ENCODE assay signal across 4 fruit fly cellular contexts in genomic region chr3R:8915537-8916332, dm6.
TF ChIP-seq lines count a peak whose summit lies in the region.

No protein-coding gene starts in this region.

- TF ChIP-seq CTCF in whole organism, embryonic (GFP tag; optimal IDR thresholded peaks at IDR 0.05; lab: Kevin White, UChicago): no peak

TF ChIP-seq in whole organism, adult, 20 proteins besides CTCF, POLR2A, EP300 and RAD21:
- TF ChIP-seq tj (GFP tag; optimal IDR thresholded peaks at IDR 0.05; lab: Kevin White, UChicago) (peak; percentile 91), cic (GFP tag; optimal IDR thresholded peaks at IDR 0.05; lab: Kevin White, UChicago) (no peak)

TF ChIP-seq in whole organism, embryonic, 481 proteins besides CTCF, POLR2A, EP300 and RAD21:
- TF ChIP-seq CG8478 (optimal IDR thresholded peaks at IDR 0.05; lab: Kevin White, UChicago) (no peak), CG6175 (GFP tag; IDR thresholded peaks at IDR 0.05; lab: Robert Waterston, UW) (no peak), ftz-f1 (GFP tag; optimal IDR thresholded peaks at IDR 0.05; lab: Kevin White, UChicago) (no peak), unpg (GFP tag; optimal IDR thresholded peaks at IDR 0.05; lab: Kevin White, UChicago) (no peak), lola (GFP tag; optimal IDR thresholded peaks at IDR 0.05; lab: Kevin White, UChicago) (no peak), ara (GFP tag; IDR thresholded peaks at IDR 0.05; lab: Robert Waterston, UW) (no peak), NC2β (GFP tag; optimal IDR thresholded peaks at IDR 0.05; lab: Kevin White, UChicago) (no peak), CG2129 (GFP tag; IDR thresholded peaks at IDR 0.05; lab: Robert Waterston, UW; ENCODE audit: partially characterized antibody) (no peak), gro (GFP tag; optimal IDR thresholded peaks at IDR 0.05; lab: Kevin White, UChicago) (no peak), ttk (GFP tag; IDR thresholded peaks at IDR 0.05; lab: Robert Waterston, UW) (no peak), CG9727 (GFP tag; optimal IDR thresholded peaks at IDR 0.05; lab: Kevin White, UChicago) (no peak), CG13123 (GFP tag; optimal IDR thresholded peaks at IDR 0.05; lab: Kevin White, UChicago) (no peak), Hr39 (optimal IDR thresholded peaks at IDR 0.05; lab: Kevin White, UChicago) (no peak), YL-1 (GFP tag; optimal IDR thresholded peaks at IDR 0.05; lab: Kevin White, UChicago) (no peak), schlank (tag; optimal IDR thresholded peaks at IDR 0.05; lab: Kevin White, UChicago) (no peak), CG14441 (GFP tag; IDR thresholded peaks at IDR 0.05; lab: Robert Waterston, UW) (no peak), sna (GFP tag; IDR thresholded peaks at IDR 0.05; lab: Robert Waterston, UW; ENCODE audit: partially characterized antibody) (no peak), twi (tag; optimal IDR thresholded peaks at IDR 0.05; lab: Kevin White, UChicago) (peak; percentile 85), MESR4 (GFP tag; optimal IDR thresholded peaks at IDR 0.05; lab: Kevin White, UChicago) (no peak), CG2199 (GFP tag; IDR thresholded peaks at IDR 0.05; lab: Robert Waterston, UW) (peak; percentile 72; the same call in 1 of the 3 replicates), gcm (GFP tag; optimal IDR thresholded peaks at IDR 0.05; lab: Kevin White, UChicago) (peak; percentile 80), grau (tag; optimal IDR thresholded peaks at IDR 0.05; lab: Kevin White, UChicago) (no peak), Stat92E (GFP tag; optimal IDR thresholded peaks at IDR 0.05; lab: Kevin White, UChicago) (peak in 1 of 3 experiments; percentile 7), CG7745 (tag; optimal IDR thresholded peaks at IDR 0.05; lab: Kevin White, UChicago) (peak; percentile 60), emc (GFP tag; optimal IDR thresholded peaks at IDR 0.05; lab: Kevin White, UChicago) (no peak)

TF ChIP-seq in whole organism, prepupa, 60 proteins besides CTCF, POLR2A, EP300 and RAD21 (continues in another document):
- TF ChIP-seq dsx (GFP tag; optimal IDR thresholded peaks at IDR 0.05; lab: Kevin White, UChicago; ENCODE audit: poor library complexity, severe bottlenecking): no peak
- TF ChIP-seq lz (GFP tag; optimal IDR thresholded peaks at IDR 0.05; lab: Kevin White, UChicago): no peak
- TF ChIP-seq Blimp-1 (GFP tag; optimal IDR thresholded peaks at IDR 0.05; lab: Kevin White, UChicago): no peak
- no peak for TF ChIP-seq CG31627 (GFP tag; optimal IDR thresholded peaks at IDR 0.05; lab: Kevin White, UChicago)
- no peak for TF ChIP-seq pdm3 (GFP tag; optimal IDR thresholded peaks at IDR 0.05; lab: Kevin White, UChicago)
- TF ChIP-seq CG11902 (GFP tag; optimal IDR thresholded peaks at IDR 0.05; lab: Kevin White, UChicago): no peak
- no peak for TF ChIP-seq fd59A (GFP tag; optimal IDR thresholded peaks at IDR 0.05; lab: Kevin White, UChicago)
- TF ChIP-seq CG8119 (GFP tag; IDR thresholded peaks at IDR 0.05; lab: Robert Waterston, UW): peak; percentile 38; the same call in 1 of the 3 replicates
- TF ChIP-seq Lpt (GFP tag; optimal IDR thresholded peaks at IDR 0.05; lab: Kevin White, UChicago): no peak
- TF ChIP-seq CG34406 (GFP tag; optimal IDR thresholded peaks at IDR 0.05; lab: Kevin White, UChicago): no peak
- TF ChIP-seq CG6792 (GFP tag; optimal IDR thresholded peaks at IDR 0.05; lab: Kevin White, UChicago): no peak
- TF ChIP-seq CG11762 (GFP tag; optimal IDR thresholded peaks at IDR 0.05; lab: Kevin White, UChicago; ENCODE audit: insufficient read depth): no peak
- no peak for TF ChIP-seq Smox (GFP tag; optimal IDR thresholded peaks at IDR 0.05; lab: Kevin White, UChicago)
- no peak for TF ChIP-seq Hr4 (GFP tag; optimal IDR thresholded peaks at IDR 0.05; lab: Kevin White, UChicago)
- no peak for TF ChIP-seq CG16779 (tag; optimal IDR thresholded peaks at IDR 0.05; lab: Kevin White, UChicago)
- no peak for TF ChIP-seq net (GFP tag; optimal IDR thresholded peaks at IDR 0.05; lab: Kevin White, UChicago)
- no peak for TF ChIP-seq CG6163 (GFP tag; IDR thresholded peaks at IDR 0.05; lab: Robert Waterston, UW)
- TF ChIP-seq spab (GFP tag; optimal IDR thresholded peaks at IDR 0.05; lab: Kevin White, UChicago): no peak
- no peak for TF ChIP-seq salr (GFP tag; optimal IDR thresholded peaks at IDR 0.05; lab: Kevin White, UChicago)
- TF ChIP-seq CG6854 (GFP tag; optimal IDR thresholded peaks at IDR 0.05; lab: Kevin White, UChicago): no peak
- TF ChIP-seq Eip93F (GFP tag; optimal IDR thresholded peaks at IDR 0.05; lab: Kevin White, UChicago): no peak
- no peak for TF ChIP-seq CG7368 (GFP tag; optimal IDR thresholded peaks at IDR 0.05; lab: Kevin White, UChicago)
- TF ChIP-seq eg (GFP tag; IDR thresholded peaks at IDR 0.05; lab: Robert Waterston, UW): peak; percentile 50; the same call in 1 of the 3 replicates
- TF ChIP-seq achi (GFP tag; optimal IDR thresholded peaks at IDR 0.05; lab: Kevin White, UChicago): no peak
- peak; percentile 35; the same call in 1 of the 2 replicates for TF ChIP-seq CG15336 (GFP tag; IDR thresholded peaks at IDR 0.05; lab: Robert Waterston, UW)
- TF ChIP-seq fd85E (GFP tag; optimal IDR thresholded peaks at IDR 0.05; lab: Kevin White, UChicago): no peak
- TF ChIP-seq CG10631 (GFP tag; optimal IDR thresholded peaks at IDR 0.05; lab: Kevin White, UChicago): no peak
- TF ChIP-seq CG11294 (GFP tag; IDR thresholded peaks at IDR 0.05; lab: Robert Waterston, UW): no peak
- TF ChIP-seq Sox15 (GFP tag; optimal IDR thresholded peaks at IDR 0.05; lab: Kevin White, UChicago): no peak
- TF ChIP-seq ss (GFP tag; optimal IDR thresholded peaks at IDR 0.05; lab: Kevin White, UChicago): no peak
- TF ChIP-seq dac (GFP tag; optimal IDR thresholded peaks at IDR 0.05; lab: Kevin White, UChicago): no peak
- TF ChIP-seq CG6276 (GFP tag; optimal IDR thresholded peaks at IDR 0.05; lab: Kevin White, UChicago): peak; percentile 25
- peak; percentile 10 for TF ChIP-seq Eip78C (GFP tag; lab: Kevin White, UChicago)
- TF ChIP-seq CG6808 (GFP tag; optimal IDR thresholded peaks at IDR 0.05; lab: Kevin White, UChicago): no peak
- no peak for TF ChIP-seq Eip75B (GFP tag; optimal IDR thresholded peaks at IDR 0.05; lab: Kevin White, UChicago)

TF ChIP-seq in whole organism, pupa, 21 proteins besides CTCF, POLR2A, EP300 and RAD21:
- TF ChIP-seq rn (GFP tag; IDR thresholded peaks at IDR 0.05; lab: Robert Waterston, UW) (no peak), CG12605 (GFP tag; IDR thresholded peaks at IDR 0.05; lab: Robert Waterston, UW) (0 out of 2 replicates have a peak, but pooled peaks have one; percentile 26), D1 (tag; optimal IDR thresholded peaks at IDR 0.05; lab: Kevin White, UChicago) (no peak), CG34367 (tag; optimal IDR thresholded peaks at IDR 0.05; lab: Kevin White, UChicago) (no peak), CG4496 (GFP tag; IDR thresholded peaks at IDR 0.05; lab: Robert Waterston, UW) (0 out of 3 replicates have a peak, but pooled peaks have one; percentile 28)
